Fruit fly (Drosophila melanogaster): ENCODE results near the gene CG1265.
A peak's percentile ranks its signal among the peaks of the same experiment; 100 is the strongest.

Gene CG1265

dm6 chr3L:4262384-4262783, 7.8 kb downstream of the CG1265 start, which contains the start of the genes CG11586 and VhaM9.7-a:
CG11586 (minus strand) TSS chr3L:4262470.
VhaM9.7-a (plus strand) TSS chr3L:4262705.
- TF ChIP-seq CG34406 (GFP tag; optimal IDR thresholded peaks at IDR 0.05) (no peak), Eip78C (GFP tag) (peak; percentile 81), CG15336 (GFP tag; IDR thresholded peaks at IDR 0.05) (no peak), Sox14 (GFP tag; optimal IDR thresholded peaks at IDR 0.05) (no peak), salr (GFP tag; optimal IDR thresholded peaks at IDR 0.05) (no peak), CG8119 (GFP tag; IDR thresholded peaks at IDR 0.05) (no peak), fd85E (GFP tag; optimal IDR thresholded peaks at IDR 0.05) (no peak), Lpt (GFP tag; optimal IDR thresholded peaks at IDR 0.05) (no peak), Hr4 (GFP tag; optimal IDR thresholded peaks at IDR 0.05) (peak; percentile 10), fkh (GFP tag; optimal IDR thresholded peaks at IDR 0.05) (peak; percentile 58), svp (GFP tag) (no peak), lz (GFP tag; optimal IDR thresholded peaks at IDR 0.05) (peak; percentile 9), CG8319 (GFP tag; optimal IDR thresholded peaks at IDR 0.05) (no peak), CG4318 (GFP tag; optimal IDR thresholded peaks at IDR 0.05) (no peak), CG9139 (GFP tag; optimal IDR thresholded peaks at IDR 0.05) (no peak), pdm3 (GFP tag; optimal IDR thresholded peaks at IDR 0.05) (peak; percentile 14), esn (GFP tag; optimal IDR thresholded peaks at IDR 0.05) (peak; percentile 48), acj6 (GFP tag; optimal IDR thresholded peaks at IDR 0.05) (peak; percentile 27), CG6854 (GFP tag; optimal IDR thresholded peaks at IDR 0.05) (no peak), CG6792 (GFP tag; optimal IDR thresholded peaks at IDR 0.05) (no peak), CG7368 (GFP tag; optimal IDR thresholded peaks at IDR 0.05) (no peak), CG3032 (tag; optimal IDR thresholded peaks at IDR 0.05) (no peak), OdsH (GFP tag; optimal IDR thresholded peaks at IDR 0.05) (no peak), Hr39 (GFP tag; optimal IDR thresholded peaks at IDR 0.05) (peak; percentile 5), achi (GFP tag; optimal IDR thresholded peaks at IDR 0.05) (peak; percentile 20), CG31627 (GFP tag; optimal IDR thresholded peaks at IDR 0.05) (peak; percentile 12)

dm6 chr3L:4263502-4263901, 8.9 kb downstream of the CG1265 start, which contains the start of gene CG1273:
CG1273 (plus strand) TSS chr3L:4263719.
- TF ChIP-seq CG6854 (GFP tag; optimal IDR thresholded peaks at IDR 0.05) (no peak), esn (GFP tag; optimal IDR thresholded peaks at IDR 0.05) (peak; percentile 10), Sox102F (GFP tag; optimal IDR thresholded peaks at IDR 0.05) (no peak), CG3919 (GFP tag; optimal IDR thresholded peaks at IDR 0.05) (no peak), OdsH (GFP tag; optimal IDR thresholded peaks at IDR 0.05) (no peak), dac (GFP tag; optimal IDR thresholded peaks at IDR 0.05) (no peak)

dm6 chr3L:4264963-4265362, 10.4 kb downstream of the CG1265 start:
- TF ChIP-seq salr (GFP tag; optimal IDR thresholded peaks at IDR 0.05) (no peak), net (GFP tag; optimal IDR thresholded peaks at IDR 0.05) (no peak), CG6163 (GFP tag; IDR thresholded peaks at IDR 0.05) (0 out of 3 replicates have a peak, but pooled peaks have one; percentile 6), CG32006 (GFP tag; optimal IDR thresholded peaks at IDR 0.05) (peak; percentile 33), Eip75B (GFP tag; optimal IDR thresholded peaks at IDR 0.05) (no peak), Eip78C (GFP tag) (peak; percentile 63), cyc (GFP tag; optimal IDR thresholded peaks at IDR 0.05) (no peak)

- TF ChIP-seq CG10669 (GFP tag; optimal IDR thresholded peaks at IDR 0.05) (no peak), CG11294 (GFP tag; IDR thresholded peaks at IDR 0.05) (no peak), CG11902 (GFP tag; optimal IDR thresholded peaks at IDR 0.05) (no peak), CG7368 (GFP tag; optimal IDR thresholded peaks at IDR 0.05) (no peak), CG16779 (tag; optimal IDR thresholded peaks at IDR 0.05) (no peak), topi (GFP tag; optimal IDR thresholded peaks at IDR 0.05) (no peak), vri (GFP tag; optimal IDR thresholded peaks at IDR 0.05) (no peak), esn (GFP tag; optimal IDR thresholded peaks at IDR 0.05) (no peak), CG1621 (tag; optimal IDR thresholded peaks at IDR 0.05) (no peak), Ets21C (GFP tag; optimal IDR thresholded peaks at IDR 0.05) (no peak), pdm3 (GFP tag; optimal IDR thresholded peaks at IDR 0.05) (no peak), Sox14 (GFP tag; optimal IDR thresholded peaks at IDR 0.05) (no peak), CG3032 (tag; optimal IDR thresholded peaks at IDR 0.05) (no peak), Eip78C (GFP tag) (no peak), Hr39 (GFP tag; optimal IDR thresholded peaks at IDR 0.05) (no peak), svp (GFP tag) (no peak)
Measured at dm6 chr3L:4265836-4266235, 11.3 kb downstream of the CG1265 start.

Measured in whole organism, prepupa.